Worm (Caenorhabditis elegans): ENCODE results near the gene srb-3.

The srb-3 gene

ce11 chrII:5201922-5202562 is 35.4 kb upstream of the srb-3 start (continued):
- peak; percentile 21 for TF ChIP-seq gei-8 (GFP tag; optimal IDR thresholded peaks at IDR 0.05)
- no peak for TF ChIP-seq snpc-4 (tag; optimal IDR thresholded peaks at IDR 0.05)
- TF ChIP-seq php-3 (GFP tag; IDR thresholded peaks at IDR 0.05): peak; percentile 99
- TF ChIP-seq ceh-62 (tag; optimal IDR thresholded peaks at IDR 0.05): no peak
- TF ChIP-seq pqm-1 (tag; optimal IDR thresholded peaks at IDR 0.05): peak; percentile 91
- TF ChIP-seq cey-2 (tag; optimal IDR thresholded peaks at IDR 0.05; ENCODE audit: borderline replicate concordance, insufficient read depth): peak; percentile 51
- TF ChIP-seq T20F7.1 (GFP tag; optimal IDR thresholded peaks at IDR 0.05): peak; percentile 63
- no peak for TF ChIP-seq daf-12 (tag; optimal IDR thresholded peaks at IDR 0.05)
- no peak for TF ChIP-seq jun-1 (tag; optimal IDR thresholded peaks at IDR 0.05)
- TF ChIP-seq nhr-28 (tag; optimal IDR thresholded peaks at IDR 0.05): peak; percentile 76
- no peak for TF ChIP-seq F26F4.8 (GFP tag; conservative IDR thresholded peaks at IDR 0.05)
- TF ChIP-seq aly-2 (tag; optimal IDR thresholded peaks at IDR 0.05): no peak
- no peak for TF ChIP-seq unc-130 (GFP tag; optimal IDR thresholded peaks at IDR 0.05)
- 0 out of 2 replicates have a peak, but pooled peaks have one; percentile 25 for TF ChIP-seq hmg-1.1 (GFP tag; IDR thresholded peaks at IDR 0.05)
- TF ChIP-seq ztf-11 (tag; optimal IDR thresholded peaks at IDR 0.05): no peak
- TF ChIP-seq lin-38 (GFP tag; IDR thresholded peaks at IDR 0.05): peak; percentile 27; the same call in 1 of the 2 replicates
- TF ChIP-seq unc-62 (GFP tag; optimal IDR thresholded peaks at IDR 0.05 in 1 of 2): no peak
- TF ChIP-seq unc-62 (tag; optimal IDR thresholded peaks at IDR 0.05): no peak
- TF ChIP-seq nhr-102 (tag; optimal IDR thresholded peaks at IDR 0.05): peak; percentile 81
- TF ChIP-seq nhr-48 (tag; optimal IDR thresholded peaks at IDR 0.05): peak; percentile 84
- TF ChIP-seq tra-1 (GFP tag; IDR thresholded peaks at IDR 0.05): peak; percentile 98
- no peak for TF ChIP-seq spr-3 (GFP tag; optimal IDR thresholded peaks at IDR 0.05)
- peak; percentile 63 for TF ChIP-seq ceh-20 (GFP tag; IDR thresholded peaks at IDR 0.05)
- TF ChIP-seq hlh-11 (tag; optimal IDR thresholded peaks at IDR 0.05): peak; percentile 91
- TF ChIP-seq Y75B8A.6 (GFP tag; IDR thresholded peaks at IDR 0.05): no peak
- peak; percentile 82 for TF ChIP-seq saeg-2 (GFP tag; IDR thresholded peaks at IDR 0.05)
- TF ChIP-seq aha-1 (tag): peak; percentile 91
- no peak for TF ChIP-seq Y48G9A.11 (GFP tag; IDR thresholded peaks at IDR 0.05)
- TF ChIP-seq mes-2 (tag; optimal IDR thresholded peaks at IDR 0.05; ENCODE audit: poor library complexity, severe bottlenecking): peak; percentile 45
- TF ChIP-seq fos-1 (tag; optimal IDR thresholded peaks at IDR 0.05): no peak
- no peak for TF ChIP-seq egl-43 (GFP tag; IDR thresholded peaks at IDR 0.05)
- TF ChIP-seq dve-1 (tag; optimal IDR thresholded peaks at IDR 0.05; ENCODE audit: insufficient read depth): peak; percentile 97
- TF ChIP-seq mdt-29 (GFP tag; IDR thresholded peaks at IDR 0.05): 0 out of 2 replicates have a peak, but pooled peaks have one; percentile 30
- TF ChIP-seq mxl-3 (GFP tag; optimal IDR thresholded peaks at IDR 0.05): peak; percentile 21

- peak; percentile 3 for TF ChIP-seq nhr-28 (tag; optimal IDR thresholded peaks at IDR 0.05)
- TF ChIP-seq nhr-10 (tag; optimal IDR thresholded peaks at IDR 0.05): no peak
- no peak for TF ChIP-seq spr-3 (GFP tag; optimal IDR thresholded peaks at IDR 0.05)
- peak; percentile 57 for TF ChIP-seq hlh-11 (tag; optimal IDR thresholded peaks at IDR 0.05)
- TF ChIP-seq unc-62 (GFP tag; optimal IDR thresholded peaks at IDR 0.05 in 1 of 2): peak in 1 of 2 experiments; percentile 21
- no peak for TF ChIP-seq unc-62 (tag; optimal IDR thresholded peaks at IDR 0.05)
- TF ChIP-seq spr-1 (tag; optimal IDR thresholded peaks at IDR 0.05): no peak
- TF ChIP-seq ZK546.5 (tag; optimal IDR thresholded peaks at IDR 0.05): no peak
- TF ChIP-seq gei-8 (GFP tag; optimal IDR thresholded peaks at IDR 0.05): no peak
- peak; percentile 44 for TF ChIP-seq mes-2 (tag; optimal IDR thresholded peaks at IDR 0.05; ENCODE audit: poor library complexity, severe bottlenecking)
- TF ChIP-seq lin-15B (tag; optimal IDR thresholded peaks at IDR 0.05): no peak
- no peak for TF ChIP-seq php-3 (GFP tag; IDR thresholded peaks at IDR 0.05)
- TF ChIP-seq lsy-2 (tag; optimal IDR thresholded peaks at IDR 0.05): peak in 1 of 2 experiments; percentile 67
- TF ChIP-seq pha-4 (GFP tag; IDR thresholded peaks at IDR 0.05): no peak
- TF ChIP-seq pha-4 (tag; optimal IDR thresholded peaks at IDR 0.05): peak; percentile 11
- TF ChIP-seq T20F7.1 (GFP tag; optimal IDR thresholded peaks at IDR 0.05): no peak
- TF ChIP-seq mep-1 (tag; optimal IDR thresholded peaks at IDR 0.05): peak; percentile 56
- no peak for TF ChIP-seq jun-1 (tag; optimal IDR thresholded peaks at IDR 0.05)
- peak; percentile 36 for TF ChIP-seq dve-1 (tag; optimal IDR thresholded peaks at IDR 0.05; ENCODE audit: insufficient read depth)
- TF ChIP-seq rbr-2 (tag; optimal IDR thresholded peaks at IDR 0.05): peak; percentile 11
- peak in 1 of 2 experiments; percentile 89 for TF ChIP-seq daf-16 (GFP tag; optimal IDR thresholded peaks at IDR 0.05)
- TF ChIP-seq daf-16 (tag; optimal IDR thresholded peaks at IDR 0.05): peak; percentile 50
- TF ChIP-seq egl-43 (GFP tag; IDR thresholded peaks at IDR 0.05): no peak
- TF ChIP-seq ces-1 (GFP tag; optimal IDR thresholded peaks at IDR 0.05): no peak
- TF ChIP-seq Y105C5A.15 (GFP tag; IDR thresholded peaks at IDR 0.05): no peak
- TF ChIP-seq F26F4.8 (GFP tag; conservative IDR thresholded peaks at IDR 0.05): no peak
- peak; percentile 54; the same call in 1 of the 2 replicates for TF ChIP-seq hmg-1.1 (GFP tag; IDR thresholded peaks at IDR 0.05)
These were observed 34.4 kb upstream of the srb-3 start for ce11 chrII:5200987-5201582.

Data from whole organism, L4 larva.